Worm (Caenorhabditis elegans) whole organism, mixed stage, embryonic: ENCODE data around the gene F48F7.6.
A peak's percentile ranks its signal among the peaks of the same experiment; 100 is the strongest.

ENCODE experiments used
- M03D4.4 ChIP-seq: sonication (generic microtip); optimal IDR thresholded peaks from 2 replicates; lab custom pipeline; 2017; ENCODE audit warnings: mild to moderate bottlenecking, missing genetic modification characterization, missing compliant biosample characterization
- bed-3 ChIP-seq: fragments of 200-800 bp; sonication (Bioruptor generic); optimal IDR thresholded peaks from 3 replicates; lab custom pipeline; 2018; ENCODE audit warnings: mild to moderate bottlenecking, missing genetic modification characterization, moderate library complexity, missing compliant biosample characterization
- blmp-1 ChIP-seq: fragments of 150-350 bp; optimal IDR thresholded peaks from 2 replicates; lab custom pipeline; 2014; ENCODE audit warnings: missing biosample characterization, missing genetic modification characterization
- ceh-39 ChIP-seq: fragments of 150-350 bp; optimal IDR thresholded peaks from 2 replicates; lab custom pipeline; 2014; ENCODE audit warnings: missing biosample characterization, missing genetic modification characterization
- ceh-43 ChIP-seq: fragments of 200-800 bp; sonication (Bioruptor generic); optimal IDR thresholded peaks from 2 replicates; lab custom pipeline; 2018; ENCODE audit warnings: mild to moderate bottlenecking, missing genetic modification characterization, moderate library complexity, missing compliant biosample characterization
- ceh-83 ChIP-seq: fragments of 200-800 bp; sonication (Bioruptor generic); optimal IDR thresholded peaks from 2 replicates; lab custom pipeline; 2018; ENCODE audit warnings: mild to moderate bottlenecking, missing genetic modification characterization, missing compliant biosample characterization
- ces-1 ChIP-seq: fragments of 150-350 bp; optimal IDR thresholded peaks from 2 replicates; lab custom pipeline; 2014; ENCODE audit warnings: missing biosample characterization, missing genetic modification reagents, missing genetic modification characterization
- cnd-1 ChIP-seq: fragments of 200-800 bp; sonication (Bioruptor generic); optimal IDR thresholded peaks from 2 replicates; lab custom pipeline; 2018; ENCODE audit warnings: mild to moderate bottlenecking, missing genetic modification characterization, missing compliant biosample characterization
- drap-1 ChIP-seq: fragments of 200-800 bp; sonication (Bioruptor generic); optimal IDR thresholded peaks from 3 replicates; lab custom pipeline; 2018; ENCODE audit warnings: mild to moderate bottlenecking, missing genetic modification characterization, missing compliant biosample characterization
- elt-1 ChIP-seq: sonication (generic microtip); optimal IDR thresholded peaks from 2 replicates; lab custom pipeline; 2017; ENCODE audit warnings: missing genetic modification characterization, mild to moderate bottlenecking, missing compliant biosample characterization, antibody characterized with exemption, moderate library complexity, borderline replicate concordance; ENCODE audit not compliant: insufficient read depth
- elt-3 ChIP-seq: fragments of 150-350 bp; optimal IDR thresholded peaks from 2 replicates; lab custom pipeline; 2014; ENCODE audit warnings: missing biosample characterization, missing genetic modification characterization
- flh-1 ChIP-seq: fragments of 200-800 bp; sonication (Bioruptor generic); optimal IDR thresholded peaks from 2 replicates; lab custom pipeline; 2018; ENCODE audit warnings: mild to moderate bottlenecking, missing genetic modification characterization, moderate library complexity, missing compliant biosample characterization
- ham-2 ChIP-seq: fragments of 200-800 bp; sonication (Bioruptor generic); optimal IDR thresholded peaks from 2 replicates; lab custom pipeline; 2018; ENCODE audit warnings: mild to moderate bottlenecking, missing genetic modification characterization, missing compliant biosample characterization
- hlh-1 ChIP-seq: fragments of 150-350 bp; optimal IDR thresholded peaks from 2 replicates; lab custom pipeline; 2014; ENCODE audit warnings: missing biosample characterization, missing genetic modification reagents, missing genetic modification characterization
- lin-13 ChIP-seq: fragments of 150-350 bp; optimal IDR thresholded peaks from 2 replicates; lab custom pipeline; 2014; ENCODE audit warnings: missing biosample characterization, missing genetic modification characterization
- lin-32 ChIP-seq: fragments of 200-800 bp; sonication (Bioruptor generic); optimal IDR thresholded peaks from 2 replicates; lab custom pipeline; 2018; ENCODE audit warnings: mild to moderate bottlenecking, missing genetic modification characterization, missing compliant biosample characterization
- lsy-2 ChIP-seq: fragments of 150-350 bp; optimal IDR thresholded peaks from 2 replicates; lab custom pipeline; 2014; ENCODE audit warnings: missing biosample characterization, missing genetic modification characterization
- mab-5 ChIP-seq: fragments of 150-350 bp; optimal IDR thresholded peaks from 2 replicates; lab custom pipeline; 2014; ENCODE audit warnings: missing biosample characterization, missing genetic modification characterization
- mep-1 ChIP-seq: fragments of 150-350 bp; optimal IDR thresholded peaks from 2 replicates; lab custom pipeline; 2017; ENCODE audit warnings: missing biosample characterization, missing genetic modification reagents, missing genetic modification characterization, inconsistent platforms
- mls-2 ChIP-seq: sonication (generic microtip); optimal IDR thresholded peaks from 2 replicates; lab custom pipeline; 2016; ENCODE audit warnings: mild to moderate bottlenecking, missing genetic modification characterization, moderate library complexity, missing compliant biosample characterization
- nhr-12 ChIP-seq: fragments of 150-350 bp; optimal IDR thresholded peaks from 2 replicates; lab custom pipeline; 2014; ENCODE audit warnings: missing biosample characterization, missing genetic modification characterization
- nhr-2 ChIP-seq: fragments of 150-350 bp; optimal IDR thresholded peaks from 2 replicates; lab custom pipeline; 2014; ENCODE audit warnings: missing biosample characterization, missing genetic modification characterization
- nhr-237 ChIP-seq: fragments of 150-350 bp; optimal IDR thresholded peaks from 2 replicates; lab custom pipeline; 2014; ENCODE audit warnings: missing biosample characterization, missing genetic modification characterization
- nhr-28 ChIP-seq: fragments of 150-350 bp; optimal IDR thresholded peaks from 2 replicates; lab custom pipeline; 2014; ENCODE audit warnings: missing biosample characterization, missing genetic modification characterization
- nhr-76 ChIP-seq: sonication (generic microtip); optimal IDR thresholded peaks from 2 replicates; lab custom pipeline; 2017; ENCODE audit warnings: missing biosample characterization, missing genetic modification characterization
- pha-4 ChIP-seq: fragments of 150-350 bp; optimal IDR thresholded peaks from 2 replicates; lab custom pipeline; 2018; ENCODE audit warnings: missing biosample characterization, missing genetic modification reagents, missing genetic modification characterization
- sem-2 ChIP-seq: fragments of 200-800 bp; sonication (Bioruptor generic); optimal IDR thresholded peaks from 2 replicates; lab custom pipeline; 2018; ENCODE audit warnings: mild to moderate bottlenecking, missing genetic modification characterization, missing compliant biosample characterization
- snpc-4 ChIP-seq: fragments of 150-350 bp; optimal IDR thresholded peaks from 2 replicates; lab custom pipeline; 2014; ENCODE audit warnings: missing biosample characterization, missing genetic modification characterization
- sptf-1 ChIP-seq: sonication (generic microtip); optimal IDR thresholded peaks from 2 replicates; lab custom pipeline; 2017; ENCODE audit warnings: mild to moderate bottlenecking, missing genetic modification characterization, moderate library complexity, missing compliant biosample characterization
- tbx-8 ChIP-seq: fragments of 200-800 bp; sonication (Bioruptor generic); optimal IDR thresholded peaks from 2 replicates; lab custom pipeline; 2018; ENCODE audit warnings: mild to moderate bottlenecking, missing genetic modification characterization, moderate library complexity, missing compliant biosample characterization
- unc-120 ChIP-seq: sonication (generic microtip); optimal IDR thresholded peaks from 2 replicates; lab custom pipeline; 2017; ENCODE audit warnings: missing genetic modification characterization, missing compliant biosample characterization; ENCODE audit not compliant: poor library complexity, severe bottlenecking
- unc-39 ChIP-seq: fragments of 150-350 bp; optimal IDR thresholded peaks from 2 replicates; lab custom pipeline; 2014; ENCODE audit warnings: missing biosample characterization, missing genetic modification characterization
- unc-62 ChIP-seq: fragments of 150-350 bp; optimal IDR thresholded peaks from 2 replicates; lab custom pipeline; 2014; ENCODE audit warnings: missing biosample characterization, missing genetic modification reagents, missing genetic modification characterization
- zip-8 ChIP-seq: fragments of 150-350 bp; optimal IDR thresholded peaks from 2 replicates; lab custom pipeline; 2014; ENCODE audit warnings: missing biosample characterization, missing genetic modification characterization
- ztf-11 ChIP-seq: fragments of 150-350 bp; optimal IDR thresholded peaks from 2 replicates; lab custom pipeline; 2014; ENCODE audit warnings: missing biosample characterization, missing genetic modification characterization

The F48F7.6 gene

ce11 chrX:13977439-13978118 is at the start of gene F48F7.6:
TSS of gene F48F7.6 (plus strand) at chrX:13977829.
- TF ChIP-seq nhr-2 (tag; lab: Kevin White, UChicago) (no peak), elt-3 (tag; lab: Kevin White, UChicago) (no peak), sptf-1 (tag; lab: Kevin White, UChicago) (peak; percentile 38), drap-1 (GFP tag; lab: Kevin White, UChicago) (peak; percentile 31), sem-2 (GFP tag; lab: Kevin White, UChicago) (no peak), M03D4.4 (tag; lab: Kevin White, UChicago) (peak; percentile 6), snpc-4 (tag; lab: Kevin White, UChicago) (no peak), nhr-28 (tag; lab: Kevin White, UChicago) (no peak), lin-32 (GFP tag; lab: Kevin White, UChicago) (no peak), mab-5 (no peak), bed-3 (GFP tag; lab: Kevin White, UChicago) (no peak), hlh-1 (tag; lab: Kevin White, UChicago) (peak; percentile 40), unc-62 (GFP tag; lab: Kevin White, UChicago) (peak; percentile 28), lsy-2 (no peak), ztf-11 (tag; lab: Kevin White, UChicago) (no peak), zip-8 (tag; lab: Kevin White, UChicago) (no peak), nhr-237 (tag; lab: Kevin White, UChicago) (peak; percentile 42), lin-13 (tag; lab: Kevin White, UChicago) (no peak), mls-2 (tag; lab: Kevin White, UChicago) (no peak), nhr-76 (tag; lab: Kevin White, UChicago) (no peak), mep-1 (tag; lab: Kevin White, UChicago) (peak; percentile 58), ceh-43 (GFP tag; lab: Kevin White, UChicago) (no peak), flh-1 (GFP tag; lab: Kevin White, UChicago) (no peak), pha-4 (tag; lab: Kevin White, UChicago) (peak; percentile 42), ceh-83 (no peak), blmp-1 (no peak), nhr-12 (tag; lab: Kevin White, UChicago) (no peak), ces-1 (GFP tag; lab: Kevin White, UChicago) (peak; percentile 67), tbx-8 (no peak), ceh-39 (peak; percentile 80), unc-39 (tag; lab: Kevin White, UChicago) (no peak), unc-120 (peak; percentile 12), cnd-1 (tag; lab: Kevin White, UChicago) (no peak), elt-1 (tag; lab: Kevin White, UChicago) (no peak), ham-2 (peak; percentile 74)

DNA sequence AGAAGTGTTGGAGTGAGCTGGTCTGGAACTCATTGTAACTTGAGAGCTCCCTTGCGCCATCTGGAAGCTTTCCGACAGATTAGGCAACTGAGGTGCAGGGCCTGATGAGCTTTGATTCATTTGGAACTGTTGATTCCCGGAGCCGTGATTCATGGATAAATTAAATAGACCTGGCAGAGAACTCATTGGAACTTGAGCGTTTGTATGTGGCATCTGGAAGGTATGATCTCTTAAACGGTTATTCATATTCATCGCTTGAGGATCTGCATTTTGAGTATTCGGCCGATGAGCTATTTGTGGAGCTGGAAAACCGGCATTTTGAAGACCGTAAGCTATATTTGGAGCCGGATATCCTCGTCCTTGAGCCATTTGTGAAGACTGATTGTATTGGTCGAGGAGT is 49.1 kb upstream of the F48F7.6 start:
- no peak for TF ChIP-seq snpc-4 (tag; lab: Kevin White, UChicago)
- no peak for TF ChIP-seq ham-2
- TF ChIP-seq unc-39 (tag; lab: Kevin White, UChicago): no peak
- no peak for TF ChIP-seq elt-3 (tag; lab: Kevin White, UChicago)
- no peak for TF ChIP-seq ceh-83
- no peak for TF ChIP-seq flh-1 (GFP tag; lab: Kevin White, UChicago)
- TF ChIP-seq sem-2 (GFP tag; lab: Kevin White, UChicago): no peak
- TF ChIP-seq mls-2 (tag; lab: Kevin White, UChicago): no peak
- TF ChIP-seq drap-1 (GFP tag; lab: Kevin White, UChicago): no peak
- no peak for TF ChIP-seq tbx-8
- TF ChIP-seq nhr-2 (tag; lab: Kevin White, UChicago): no peak
- no peak for TF ChIP-seq nhr-237 (tag; lab: Kevin White, UChicago)
- no peak for TF ChIP-seq ztf-11 (tag; lab: Kevin White, UChicago)
- no peak for TF ChIP-seq elt-1 (tag; lab: Kevin White, UChicago)
- no peak for TF ChIP-seq lsy-2
- TF ChIP-seq blmp-1: no peak

- no peak for TF ChIP-seq mab-5
- no peak for TF ChIP-seq nhr-28 (tag; lab: Kevin White, UChicago)
- no peak for TF ChIP-seq ham-2
- TF ChIP-seq, all 35 proteins: peak for 0
Observed at ce11 chrX:13929534-13929933, 48.1 kb upstream of the F48F7.6 start, which contains the start of gene meg-1. TSS of gene meg-1 (minus strand) at chrX:13929634.
